Fruit fly (Drosophila melanogaster): ENCODE data around the gene PolE1.

DNA sequence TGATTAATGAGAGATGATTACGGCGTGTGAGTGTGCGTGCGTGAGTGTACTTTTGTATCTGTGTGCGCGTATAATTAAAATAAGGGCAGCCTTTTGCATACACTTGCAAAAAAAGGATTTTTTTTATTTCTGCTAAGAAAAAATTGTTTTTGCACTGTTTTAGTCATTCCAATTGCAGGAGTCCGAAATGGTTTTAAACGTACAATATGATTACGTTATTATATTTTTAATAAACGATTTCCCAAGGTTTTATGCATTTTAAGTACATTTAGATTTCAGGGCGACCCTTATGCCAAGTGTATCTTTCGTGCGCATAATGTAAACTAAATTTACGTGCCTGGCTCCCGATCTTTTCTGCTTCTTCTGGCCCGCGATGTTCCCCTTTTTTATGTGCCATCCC lies 13.1 kb upstream of the PolE1 start:
- peak; percentile 63 for TF ChIP-seq CG8319 (GFP tag; optimal IDR thresholded peaks at IDR 0.05)
- peak; percentile 69 for TF ChIP-seq CG6792 (GFP tag; optimal IDR thresholded peaks at IDR 0.05)
- peak; percentile 46 for TF ChIP-seq CG15336 (GFP tag; IDR thresholded peaks at IDR 0.05)
- TF ChIP-seq CG4318 (GFP tag; optimal IDR thresholded peaks at IDR 0.05): peak; percentile 16
- peak; percentile 63 for TF ChIP-seq Sox14 (GFP tag; optimal IDR thresholded peaks at IDR 0.05)
- peak; percentile 44 for TF ChIP-seq lz (GFP tag; optimal IDR thresholded peaks at IDR 0.05)
- TF ChIP-seq Hr39 (GFP tag; optimal IDR thresholded peaks at IDR 0.05): peak; percentile 63
- TF ChIP-seq achi (GFP tag; optimal IDR thresholded peaks at IDR 0.05): peak; percentile 68
- TF ChIP-seq acj6 (GFP tag; optimal IDR thresholded peaks at IDR 0.05): peak; percentile 75
- peak; percentile 78 for TF ChIP-seq CG3919 (GFP tag; optimal IDR thresholded peaks at IDR 0.05)

Data from whole organism, prepupa.